Fruit fly (Drosophila melanogaster): ENCODE measurements around the gene ATP6AP2.

ATP6AP2 gene

dm6 chr3R:9229075-9229835 is 31.2 kb upstream of the ATP6AP2 start (continued):
- TF ChIP-seq disco-r (GFP tag; optimal IDR thresholded peaks at IDR 0.05), result no peak
- TF ChIP-seq dati (GFP tag; IDR thresholded peaks at IDR 0.05), result no peak
- TF ChIP-seq Hr78 (GFP tag; optimal IDR thresholded peaks at IDR 0.05), result peak in 1 of 2 experiments; percentile 91
- peak; percentile 68 for TF ChIP-seq ATbp (GFP tag; optimal IDR thresholded peaks at IDR 0.05)
- TF ChIP-seq CG32772 (GFP tag; IDR thresholded peaks at IDR 0.05), result peak; percentile 69
- TF ChIP-seq tap (tag; optimal IDR thresholded peaks at IDR 0.05), result no peak
- TF ChIP-seq vvl (GFP tag; IDR thresholded peaks at IDR 0.05), result peak; percentile 85
- TF ChIP-seq CG3995 (GFP tag; optimal IDR thresholded peaks at IDR 0.05), result no peak
- peak; percentile 67 for TF ChIP-seq zen (tag; optimal IDR thresholded peaks at IDR 0.05)
- peak; percentile 72 for TF ChIP-seq bcd (GFP tag; optimal IDR thresholded peaks at IDR 0.05)
- peak; percentile 77 for TF ChIP-seq CG12155 (GFP tag; optimal IDR thresholded peaks at IDR 0.05)
- TF ChIP-seq crp (GFP tag; optimal IDR thresholded peaks at IDR 0.05), result peak in 1 of 2 experiments; percentile 30
- peak; percentile 49 for TF ChIP-seq Dip3 (GFP tag; optimal IDR thresholded peaks at IDR 0.05)
- no peak for TF ChIP-seq CkIIα-i1 (GFP tag; IDR thresholded peaks at IDR 0.05)
- TF ChIP-seq CG10147 (GFP tag; optimal IDR thresholded peaks at IDR 0.05), result peak; percentile 30
- peak; percentile 62 for TF ChIP-seq sisA (GFP tag; IDR thresholded peaks at IDR 0.05)
- TF ChIP-seq ranshi (GFP tag; IDR thresholded peaks at IDR 0.05), result peak; percentile 49; the same call in 1 of the 2 replicates
- peak; percentile 48 for TF ChIP-seq CG18011 (GFP tag; optimal IDR thresholded peaks at IDR 0.05)
- TF ChIP-seq CG12391 (tag; optimal IDR thresholded peaks at IDR 0.05), result peak; percentile 87
- TF ChIP-seq Fer3 (tag; optimal IDR thresholded peaks at IDR 0.05), result peak; percentile 64
- TF ChIP-seq H2.0 (GFP tag; IDR thresholded peaks at IDR 0.05), result peak; percentile 63
- TF ChIP-seq fd102C (GFP tag; optimal IDR thresholded peaks at IDR 0.05), result peak; percentile 12
- no peak for TF ChIP-seq Scr (GFP tag; IDR thresholded peaks at IDR 0.05; ENCODE audit: partially characterized antibody)
- peak; percentile 70 for TF ChIP-seq CG3163 (GFP tag; optimal IDR thresholded peaks at IDR 0.05)
- no peak for TF ChIP-seq Oaz (GFP tag; IDR thresholded peaks at IDR 0.05)
- TF ChIP-seq psq (GFP tag; optimal IDR thresholded peaks at IDR 0.05), result peak; percentile 81
- TF ChIP-seq CrebB (tag; optimal IDR thresholded peaks at IDR 0.05), result no peak
- peak; percentile 26 for TF ChIP-seq oc (tag; optimal IDR thresholded peaks at IDR 0.05)
- TF ChIP-seq CG31224 (GFP tag; IDR thresholded peaks at IDR 0.05), result no peak
- no peak for TF ChIP-seq nerfin-2 (GFP tag; IDR thresholded peaks at IDR 0.05; ENCODE audit: partially characterized antibody)
- TF ChIP-seq vfl (GFP tag; optimal IDR thresholded peaks at IDR 0.05), result peak; percentile 15
- TF ChIP-seq CG16779 (GFP tag; IDR thresholded peaks at IDR 0.05), result no peak
- TF ChIP-seq Dfd (GFP tag; optimal IDR thresholded peaks at IDR 0.05), result no peak
- TF ChIP-seq MESR4 (GFP tag; optimal IDR thresholded peaks at IDR 0.05), result no peak
- no peak for TF ChIP-seq CG13894 (tag; optimal IDR thresholded peaks at IDR 0.05)
- TF ChIP-seq BEAF-32 (GFP tag; optimal IDR thresholded peaks at IDR 0.05), result no peak
- peak; percentile 7 to 8 for TF ChIP-seq insv (GFP tag; optimal IDR thresholded peaks at IDR 0.05)
- peak; percentile 55 for TF ChIP-seq stwl (tag; optimal IDR thresholded peaks at IDR 0.05)
- TF ChIP-seq CG14441 (GFP tag; IDR thresholded peaks at IDR 0.05), result peak; percentile 65
- TF ChIP-seq Poxn (GFP tag; IDR thresholded peaks at IDR 0.05), result no peak
- peak; percentile 80 for TF ChIP-seq CG4820 (GFP tag; optimal IDR thresholded peaks at IDR 0.05)
- TF ChIP-seq Gsc (GFP tag; IDR thresholded peaks at IDR 0.05), result peak; percentile 52
- peak; percentile 72 for TF ChIP-seq kay (GFP tag; optimal IDR thresholded peaks at IDR 0.05)
- TF ChIP-seq CG4854 (GFP tag; optimal IDR thresholded peaks at IDR 0.05), result peak; percentile 69
- peak; percentile 79 for TF ChIP-seq az2 (GFP tag; optimal IDR thresholded peaks at IDR 0.05)
- peak; percentile 92 for TF ChIP-seq dmrt11E (tag; optimal IDR thresholded peaks at IDR 0.05)
- peak; percentile 79 for TF ChIP-seq CG8388 (GFP tag; optimal IDR thresholded peaks at IDR 0.05)
- no peak for TF ChIP-seq CG7963 (GFP tag; IDR thresholded peaks at IDR 0.05; ENCODE audit: partially characterized antibody)
- peak; percentile 76 for TF ChIP-seq trh (GFP tag; optimal IDR thresholded peaks at IDR 0.05)
